Fruit fly (Drosophila melanogaster): ENCODE measurements around the gene Arp5.

Gene Arp5

dm6 chr3R:18215300-18215699, 30.0 kb downstream of the Arp5 start (continued):
- TF ChIP-seq MTF-1 (GFP tag; optimal IDR thresholded peaks at IDR 0.05; ENCODE audit: borderline replicate concordance), result no peak
- TF ChIP-seq CG2678 (tag; optimal IDR thresholded peaks at IDR 0.05), result no peak
- peak; percentile 40 for TF ChIP-seq Dip3 (GFP tag; optimal IDR thresholded peaks at IDR 0.05)
- peak; percentile 52 for TF ChIP-seq mam (GFP tag; optimal IDR thresholded peaks at IDR 0.05)
- TF ChIP-seq CG12942 (GFP tag; optimal IDR thresholded peaks at IDR 0.05), result peak; percentile 6
- no peak for TF ChIP-seq abd-A (tag; optimal IDR thresholded peaks at IDR 0.05)
- peak; percentile 33 for TF ChIP-seq fu2 (GFP tag; optimal IDR thresholded peaks at IDR 0.05)
- no peak for TF ChIP-seq cwo (GFP tag; optimal IDR thresholded peaks at IDR 0.05)
- TF ChIP-seq CG12744 (GFP tag; optimal IDR thresholded peaks at IDR 0.05), result no peak
- peak; percentile 4 for TF ChIP-seq Ssrp (tag; optimal IDR thresholded peaks at IDR 0.05)
- TF ChIP-seq gem (tag; optimal IDR thresholded peaks at IDR 0.05), result no peak
- peak; percentile 24 for TF ChIP-seq pum (GFP tag; optimal IDR thresholded peaks at IDR 0.05)
- no peak for TF ChIP-seq CG3407 (GFP tag; optimal IDR thresholded peaks at IDR 0.05)
- no peak for TF ChIP-seq sc (optimal IDR thresholded peaks at IDR 0.05)
- TF ChIP-seq sc (GFP tag; optimal IDR thresholded peaks at IDR 0.05), result no peak
- no peak for TF ChIP-seq CG5245 (GFP tag; optimal IDR thresholded peaks at IDR 0.05)
- TF ChIP-seq aop (GFP tag; IDR thresholded peaks at IDR 0.05), result no peak
- peak; percentile 48; the same call in 1 of the 2 replicates for TF ChIP-seq CG14014 (GFP tag; IDR thresholded peaks at IDR 0.05)
- TF ChIP-seq Doc3 (GFP tag; IDR thresholded peaks at IDR 0.05; ENCODE audit: partially characterized antibody), result peak; percentile 88
- peak; percentile 2 for TF ChIP-seq CG1792 (GFP tag; optimal IDR thresholded peaks at IDR 0.05)
- 0 out of 3 replicates have a peak, but pooled peaks have one; percentile 36 for TF ChIP-seq CG14860 (GFP tag; IDR thresholded peaks at IDR 0.05; ENCODE audit: partially characterized antibody)
- TF ChIP-seq ro (GFP tag; IDR thresholded peaks at IDR 0.05), result no peak
- TF ChIP-seq CG9817 (tag; optimal IDR thresholded peaks at IDR 0.05), result peak; percentile 26
- TF ChIP-seq NfI (GFP tag; optimal IDR thresholded peaks at IDR 0.05), result peak; percentile 13
- peak; percentile 54 for TF ChIP-seq Rfx (GFP tag; IDR thresholded peaks at IDR 0.05)
- TF ChIP-seq Dp (GFP tag; optimal IDR thresholded peaks at IDR 0.05), result peak; percentile 48
- no peak for TF ChIP-seq Nf-YB (GFP tag; optimal IDR thresholded peaks at IDR 0.05)
- TF ChIP-seq CG11398 (GFP tag; optimal IDR thresholded peaks at IDR 0.05), result no peak
- TF ChIP-seq CG18599 (GFP tag; optimal IDR thresholded peaks at IDR 0.05), result peak; percentile 7
- no peak for TF ChIP-seq Lhr (GFP tag; optimal IDR thresholded peaks at IDR 0.05)
- TF ChIP-seq CG2202 (tag; optimal IDR thresholded peaks at IDR 0.05), result no peak
- peak; percentile 35 for TF ChIP-seq CG4282 (GFP tag; optimal IDR thresholded peaks at IDR 0.05)
- no peak for TF ChIP-seq Nf-YA (GFP tag; IDR thresholded peaks at IDR 0.05)
- no peak for TF ChIP-seq CG9797 (GFP tag; optimal IDR thresholded peaks at IDR 0.05)
- no peak for TF ChIP-seq bowl (GFP tag; IDR thresholded peaks at IDR 0.05)
- no peak for TF ChIP-seq dimm (GFP tag; IDR thresholded peaks at IDR 0.05)
- TF ChIP-seq CG13775 (GFP tag; optimal IDR thresholded peaks at IDR 0.05), result peak; percentile 31
- TF ChIP-seq grn (GFP tag; optimal IDR thresholded peaks at IDR 0.05), result no peak
- TF ChIP-seq CG11456 (GFP tag; IDR thresholded peaks at IDR 0.05), result no peak; the same call in 2 of the 3 replicates
- peak in 1 of 2 experiments; percentile 19 for TF ChIP-seq Hr51 (GFP tag; optimal IDR thresholded peaks at IDR 0.05)
- peak; percentile 24 for TF ChIP-seq Meics (GFP tag; optimal IDR thresholded peaks at IDR 0.05)
- no peak for TF ChIP-seq Usf (GFP tag; optimal IDR thresholded peaks at IDR 0.05)
- TF ChIP-seq lmd (GFP tag; IDR thresholded peaks at IDR 0.05), result peak; percentile 25; the same call in 1 of the 2 replicates
- no peak for TF ChIP-seq CG11085 (GFP tag; IDR thresholded peaks at IDR 0.05)
- TF ChIP-seq CG1603 (tag; optimal IDR thresholded peaks at IDR 0.05), result peak; percentile 31
- no peak for TF ChIP-seq Side (GFP tag; optimal IDR thresholded peaks at IDR 0.05)
- peak; percentile 26 for TF ChIP-seq CG9609 (GFP tag; optimal IDR thresholded peaks at IDR 0.05)
- TF ChIP-seq fru (optimal IDR thresholded peaks at IDR 0.05), result no peak
- no peak for TF ChIP-seq D (optimal IDR thresholded peaks at IDR 0.05)
- TF ChIP-seq D (GFP tag; optimal IDR thresholded peaks at IDR 0.05), result no peak
- peak; percentile 91 for TF ChIP-seq CG13287 (GFP tag; IDR thresholded peaks at IDR 0.05; ENCODE audit: partially characterized antibody)
- TF ChIP-seq CG2120 (GFP tag; optimal IDR thresholded peaks at IDR 0.05), result peak; percentile 75
